Fruit fly (Drosophila melanogaster) whole organism, embryonic: ENCODE data around the gene CG18675.

Source experiments
- B-H1 ChIP-seq: fragments of 200-800 bp; sonication (Bioruptor generic); IDR thresholded peaks from 3 replicates; pipeline ENCODE4 v1.3.6; 2022; ENCODE audit warnings: missing biosample characterization, missing genetic modification characterization
- Bdp1 ChIP-seq: fragments of 200-800 bp; sonication (Bioruptor generic); optimal IDR thresholded peaks from 3 replicates; lab custom pipeline; 2016; ENCODE audit warnings: missing biosample characterization, missing genetic modification characterization
- CG10366 ChIP-seq: fragments of 200-800 bp; sonication (Bioruptor generic); IDR thresholded peaks from 2 replicates; pipeline ENCODE4 v1.3.6; 2022; ENCODE audit warnings: missing biosample characterization, missing genetic modification characterization
- CG10654 ChIP-seq: fragments of 200-800 bp; sonication (Bioruptor generic); optimal IDR thresholded peaks from 2 replicates; lab custom pipeline; 2016; ENCODE audit warnings: missing biosample characterization, missing genetic modification characterization
- CG12299 ChIP-seq: fragments of 200-800 bp; sonication (Bioruptor generic); optimal IDR thresholded peaks from 2 replicates; lab custom pipeline; 2018; ENCODE audit warnings: missing biosample characterization, mild to moderate bottlenecking, missing genetic modification characterization
- CG12744 ChIP-seq: fragments of 200-800 bp; sonication (Bioruptor generic); optimal IDR thresholded peaks from 2 replicates; lab custom pipeline; 2016; ENCODE audit warnings: missing biosample characterization, missing genetic modification characterization
- CG12769 ChIP-seq: fragments of 200-800 bp; sonication (Bioruptor generic); optimal IDR thresholded peaks from 2 replicates; lab custom pipeline; 2019; ENCODE audit warnings: missing biosample characterization, mild to moderate bottlenecking, missing genetic modification characterization, moderate library complexity
- CG13775 ChIP-seq: fragments of 200-800 bp; sonication (Bioruptor generic); optimal IDR thresholded peaks from 3 replicates; lab custom pipeline; 2017; ENCODE audit warnings: missing biosample characterization, mild to moderate bottlenecking, missing genetic modification characterization
- CG14860 ChIP-seq: fragments of 200-800 bp; sonication (Bioruptor generic); IDR thresholded peaks from 3 replicates; pipeline ENCODE4 v1.3.6; 2022; ENCODE audit warnings: missing biosample characterization, missing genetic modification characterization; ENCODE audit not compliant: partially characterized antibody
- CG15011 ChIP-seq: fragments of 200-800 bp; sonication (Bioruptor generic); optimal IDR thresholded peaks from 3 replicates; lab custom pipeline; 2018; ENCODE audit warnings: missing biosample characterization, mild to moderate bottlenecking, missing genetic modification characterization
- CG15269 ChIP-seq: fragments of 200-800 bp; sonication (Bioruptor generic); optimal IDR thresholded peaks from 2 replicates; lab custom pipeline; 2018; ENCODE audit warnings: missing biosample characterization, mild to moderate bottlenecking, missing genetic modification characterization, moderate library complexity
- CG15514 ChIP-seq: fragments of 200-800 bp; sonication (Bioruptor generic); optimal IDR thresholded peaks from 3 replicates; lab custom pipeline; 2017; ENCODE audit warnings: missing biosample characterization, missing genetic modification characterization, mild to moderate bottlenecking, moderate library complexity, missing genetic modification reagents
- CG18476 ChIP-seq: fragments of 200-800 bp; sonication (Bioruptor generic); optimal IDR thresholded peaks from 2 replicates; lab custom pipeline; 2016; ENCODE audit warnings: missing biosample characterization, mild to moderate bottlenecking, missing genetic modification characterization
- CG2712 ChIP-seq: fragments of 200-800 bp; optimal IDR thresholded peaks from 3 replicates; lab custom pipeline; 2019; ENCODE audit warnings: missing biosample characterization, mild to moderate bottlenecking, missing genetic modification characterization, moderate library complexity
- CG3065 ChIP-seq: fragments of 200-800 bp; sonication (Bioruptor generic); optimal IDR thresholded peaks from 2 replicates; lab custom pipeline; 2016; ENCODE audit warnings: missing biosample characterization, missing genetic modification characterization
- CG3163 ChIP-seq: fragments of 200-800 bp; sonication (Bioruptor generic); optimal IDR thresholded peaks from 3 replicates; lab custom pipeline; 2016; ENCODE audit warnings: missing biosample characterization, missing genetic modification characterization
- CG32532 ChIP-seq: fragments of 200-800 bp; sonication (Bioruptor generic); IDR thresholded peaks from 2 replicates; pipeline ENCODE4 v1.3.6; 2022; ENCODE audit warnings: missing biosample characterization, missing genetic modification characterization
- CG34376 ChIP-seq: fragments of 200-800 bp; sonication (Bioruptor generic); optimal IDR thresholded peaks from 2 replicates; lab custom pipeline; 2018; ENCODE audit warnings: missing biosample characterization, mild to moderate bottlenecking, missing genetic modification characterization
- CG4707 ChIP-seq: fragments of 200-800 bp; sonication (Bioruptor generic); optimal IDR thresholded peaks from 2 replicates; lab custom pipeline; 2018; ENCODE audit warnings: missing biosample characterization, mild to moderate bottlenecking, missing genetic modification characterization, moderate library complexity
- CG4820 ChIP-seq: fragments of 200-800 bp; sonication (Bioruptor generic); optimal IDR thresholded peaks from 3 replicates; lab custom pipeline; 2016; ENCODE audit warnings: missing biosample characterization, missing genetic modification characterization
- CG6175 ChIP-seq: fragments of 200-800 bp; sonication (Bioruptor generic); IDR thresholded peaks from 3 replicates; pipeline ENCODE4 v1.3.6; 2022; ENCODE audit warnings: missing biosample characterization, missing genetic modification characterization
- CG7372 ChIP-seq: fragments of 200-800 bp; sonication (Bioruptor generic); IDR thresholded peaks from 2 replicates; pipeline ENCODE4 v1.3.6; 2022; ENCODE audit warnings: missing biosample characterization, missing genetic modification characterization
- CG8478 ChIP-seq: fragments of >200 bp; optimal IDR thresholded peaks from 2 replicates; lab custom pipeline; 2018
- CoRest ChIP-seq: fragments of 200-800 bp; sonication (Bioruptor generic); optimal IDR thresholded peaks from 3 replicates; lab custom pipeline; 2018; ENCODE audit warnings: missing biosample characterization, mild to moderate bottlenecking, missing genetic modification characterization, moderate library complexity
- D19A ChIP-seq: fragments of 200-800 bp; optimal IDR thresholded peaks from 3 replicates; lab custom pipeline; 2019; ENCODE audit warnings: missing biosample characterization, mild to moderate bottlenecking, missing genetic modification characterization, moderate library complexity
- Dad ChIP-seq: fragments of 200-800 bp; sonication (Bioruptor generic); optimal IDR thresholded peaks from 3 replicates; lab custom pipeline; 2016; ENCODE audit warnings: missing biosample characterization, missing genetic modification characterization
- Dref ChIP-seq: fragments of 200-800 bp; sonication (Bioruptor generic); IDR thresholded peaks from 2 replicates; pipeline ENCODE4 v1.3.6; 2022; ENCODE audit warnings: missing biosample characterization, missing genetic modification characterization
- Drgx ChIP-seq: fragments of 200-800 bp; sonication (Bioruptor generic); IDR thresholded peaks from 2 replicates; pipeline ENCODE4 v1.3.6; 2022; ENCODE audit warnings: missing biosample characterization, missing genetic modification characterization
- E2f2 ChIP-seq: fragments of 200-800 bp; sonication (Bioruptor generic); IDR thresholded peaks from 2 replicates; pipeline ENCODE4 v1.3.6; 2022; ENCODE audit warnings: missing biosample characterization, missing genetic modification characterization
- HLH4C ChIP-seq: fragments of 200-800 bp; sonication (Bioruptor generic); IDR thresholded peaks from 3 replicates; pipeline ENCODE4 v1.3.6; 2022; ENCODE audit warnings: missing biosample characterization, missing genetic modification characterization; ENCODE audit not compliant: partially characterized antibody
- Hand ChIP-seq: fragments of 200-800 bp; sonication (Bioruptor generic); optimal IDR thresholded peaks from 2 replicates; lab custom pipeline; 2017; ENCODE audit warnings: mild to moderate bottlenecking, missing biosample characterization, missing genetic modification reagents, missing genetic modification characterization
- NFAT ChIP-seq: fragments of 200-800 bp; sonication (Bioruptor generic); IDR thresholded peaks from 2 replicates; pipeline ENCODE4 v1.3.6; 2022; ENCODE audit warnings: missing biosample characterization, missing genetic modification characterization
- Nf-YA ChIP-seq: fragments of 200-800 bp; sonication (Bioruptor generic); IDR thresholded peaks from 2 replicates; pipeline ENCODE4 v1.3.6; 2022; ENCODE audit warnings: missing biosample characterization, missing genetic modification characterization
- Nf-YC ChIP-seq: fragments of 200-800 bp; optimal IDR thresholded peaks from 3 replicates; lab custom pipeline; 2019; ENCODE audit warnings: missing biosample characterization, mild to moderate bottlenecking, missing genetic modification characterization, moderate library complexity
- Optix ChIP-seq: fragments of 200-800 bp; sonication (Bioruptor generic); IDR thresholded peaks from 3 replicates; pipeline ENCODE4 v1.3.6; 2022; ENCODE audit warnings: missing biosample characterization, missing genetic modification characterization
- Poxn ChIP-seq: fragments of 200-800 bp; sonication (Bioruptor generic); IDR thresholded peaks from 2 replicates; pipeline ENCODE4 v1.3.6; 2022; ENCODE audit warnings: missing biosample characterization, missing genetic modification characterization
- ab ChIP-seq: fragments of 200-800 bp; sonication (Bioruptor generic); optimal IDR thresholded peaks from 2 replicates; lab custom pipeline; 2016; ENCODE audit warnings: missing biosample characterization, missing genetic modification characterization
- dysf ChIP-seq: fragments of 200-800 bp; sonication (Bioruptor generic); IDR thresholded peaks from 3 replicates; pipeline ENCODE4 v1.3.6; 2022; ENCODE audit warnings: missing biosample characterization, missing genetic modification characterization
- ems ChIP-seq: fragments of 200-800 bp; sonication (Bioruptor generic); optimal IDR thresholded peaks from 3 replicates; lab custom pipeline; 2016; ENCODE audit warnings: missing biosample characterization, missing genetic modification characterization
- grau ChIP-seq: fragments of 200-800 bp; optimal IDR thresholded peaks from 3 replicates; lab custom pipeline; 2019; ENCODE audit warnings: missing biosample characterization, mild to moderate bottlenecking, missing genetic modification characterization, moderate library complexity
- ham ChIP-seq: fragments of 200-800 bp; sonication (Bioruptor generic); IDR thresholded peaks from 2 replicates; pipeline ENCODE4 v1.3.6; 2022; ENCODE audit warnings: missing biosample characterization, missing genetic modification characterization
- knrl ChIP-seq: fragments of 200-800 bp; sonication (Bioruptor generic); IDR thresholded peaks from 3 replicates; pipeline ENCODE4 v1.3.6; 2022; ENCODE audit warnings: missing biosample characterization, missing genetic modification characterization; ENCODE audit not compliant: partially characterized antibody
- mam ChIP-seq: fragments of 200-800 bp; sonication (Bioruptor generic); optimal IDR thresholded peaks from 3 replicates; lab custom pipeline; 2016; ENCODE audit warnings: missing biosample characterization, missing genetic modification characterization
- otp ChIP-seq: fragments of 200-800 bp; sonication (Bioruptor generic); IDR thresholded peaks from 3 replicates; pipeline ENCODE4, ENCODE4 v1.3.6; 2022; ENCODE audit warnings: missing biosample characterization, missing genetic modification characterization
- pb ChIP-seq: fragments of 200-800 bp; sonication (Bioruptor generic); optimal IDR thresholded peaks from 3 replicates; lab custom pipeline; 2016; ENCODE audit warnings: missing biosample characterization, missing genetic modification characterization
- pros ChIP-seq: fragments of 200-800 bp; sonication (Bioruptor generic); optimal IDR thresholded peaks from 3 replicates; lab custom pipeline; 2019; ENCODE audit warnings: missing biosample characterization, mild to moderate bottlenecking, missing genetic modification characterization, moderate library complexity
- pum ChIP-seq: fragments of 200-800 bp; sonication (Bioruptor generic); optimal IDR thresholded peaks from 2 replicates; lab custom pipeline; 2016; ENCODE audit warnings: missing biosample characterization, missing genetic modification characterization
- salm ChIP-seq: fragments of 200-800 bp; sonication (Bioruptor generic); optimal IDR thresholded peaks from 2 replicates; lab custom pipeline; 2018; ENCODE audit warnings: missing biosample characterization, mild to moderate bottlenecking, missing genetic modification characterization
- slp2 ChIP-seq: fragments of 200-800 bp; sonication (Bioruptor generic); optimal IDR thresholded peaks from 2 replicates; lab custom pipeline; 2016; ENCODE audit warnings: missing biosample characterization, missing genetic modification characterization
- stc ChIP-seq: fragments of 200-800 bp; sonication (Bioruptor generic); IDR thresholded peaks from 2 replicates; pipeline ENCODE4 v1.3.6; 2022; ENCODE audit warnings: missing biosample characterization, missing genetic modification characterization
- tap ChIP-seq: fragments of 200-800 bp; optimal IDR thresholded peaks from 3 replicates; lab custom pipeline; 2019; ENCODE audit warnings: missing biosample characterization, mild to moderate bottlenecking, missing genetic modification characterization, moderate library complexity

CG18675 gene

dm6 chr3L:4138804-4139521 lies 34.7 kb upstream of the CG18675 start, which contains the start of the genes Rop and Ras64B (continued):
- no peak for TF ChIP-seq NFAT
- TF ChIP-seq knrl, result peak; percentile 82
- no peak for TF ChIP-seq CG4820 (GFP tag; lab: Kevin White, UChicago)
- TF ChIP-seq CG15011 (GFP tag; lab: Kevin White, UChicago), result no peak
- no peak for TF ChIP-seq pros (GFP tag; lab: Kevin White, UChicago)
- TF ChIP-seq ham (GFP tag; lab: Robert Waterston, UW), result no peak
- no peak for TF ChIP-seq CG8478 (lab: Kevin White, UChicago)
- TF ChIP-seq Poxn (GFP tag; lab: Robert Waterston, UW), result no peak
- no peak for TF ChIP-seq mam (GFP tag; lab: Kevin White, UChicago)
- no peak for TF ChIP-seq CG12744 (GFP tag; lab: Kevin White, UChicago)
- peak; percentile 38 for TF ChIP-seq grau (tag; lab: Kevin White, UChicago)
- peak; percentile 46 for TF ChIP-seq CG3163 (GFP tag; lab: Kevin White, UChicago)
- TF ChIP-seq otp (GFP tag; lab: Robert Waterston, UW), result 0 out of 3 replicates have a peak, but pooled peaks have one; percentile 10
- no peak for TF ChIP-seq stc (GFP tag; lab: Robert Waterston, UW)
- no peak for TF ChIP-seq Bdp1 (GFP tag; lab: Kevin White, UChicago)
- TF ChIP-seq Hand (GFP tag; lab: Kevin White, UChicago), result no peak
- peak; percentile 30 for TF ChIP-seq pb (GFP tag; lab: Kevin White, UChicago)
- TF ChIP-seq Dref (GFP tag; lab: Robert Waterston, UW), result peak; percentile 98
- TF ChIP-seq dysf (GFP tag; lab: Robert Waterston, UW), result no peak
- TF ChIP-seq CG12769, result no peak
- no peak for TF ChIP-seq tap (tag; lab: Kevin White, UChicago)
- no peak for TF ChIP-seq salm
- TF ChIP-seq Dad (GFP tag; lab: Kevin White, UChicago), result peak; percentile 47
- TF ChIP-seq CG18476 (GFP tag; lab: Kevin White, UChicago), result no peak
- peak; percentile 24 for TF ChIP-seq ems (GFP tag; lab: Kevin White, UChicago)
- TF ChIP-seq CG15514, result peak; percentile 79
- no peak for TF ChIP-seq CG7372 (GFP tag; lab: Robert Waterston, UW)
- TF ChIP-seq Optix, result no peak
- no peak for TF ChIP-seq D19A
- TF ChIP-seq CG13775 (GFP tag; lab: Kevin White, UChicago), result peak; percentile 32
- TF ChIP-seq Drgx, result no peak
- no peak for TF ChIP-seq CG10366
- TF ChIP-seq CG12299 (tag; lab: Kevin White, UChicago), result peak; percentile 2
- no peak for TF ChIP-seq CG6175 (GFP tag; lab: Robert Waterston, UW)
- TF ChIP-seq HLH4C (GFP tag; lab: Robert Waterston, UW), result peak; percentile 68
- peak; percentile 41; the same call in 1 of the 2 replicates for TF ChIP-seq CG32532 (GFP tag; lab: Robert Waterston, UW)
- TF ChIP-seq CG15269 (tag; lab: Kevin White, UChicago), result no peak
- no peak for TF ChIP-seq pum (GFP tag; lab: Kevin White, UChicago)
- TF ChIP-seq CG4707 (GFP tag; lab: Kevin White, UChicago), result no peak
- peak; percentile 15 for TF ChIP-seq CoRest (tag; lab: Kevin White, UChicago)
- TF ChIP-seq CG34376, result peak; percentile 65
- TF ChIP-seq CG10654 (GFP tag; lab: Kevin White, UChicago), result no peak
- peak; percentile 42; the same call in 1 of the 3 replicates for TF ChIP-seq CG14860 (GFP tag; lab: Robert Waterston, UW)
- TF ChIP-seq slp2, result peak; percentile 7
- TF ChIP-seq ab, result no peak
- TF ChIP-seq Nf-YA, result no peak
- no peak for TF ChIP-seq CG3065 (GFP tag; lab: Kevin White, UChicago)
- TF ChIP-seq CG2712, result peak; percentile 51
- no peak for TF ChIP-seq B-H1
- peak; percentile 58 for TF ChIP-seq E2f2 (GFP tag; lab: Robert Waterston, UW)
- TF ChIP-seq Nf-YC (tag; lab: Kevin White, UChicago), result peak; percentile 75
